Worm (Caenorhabditis elegans) whole organism, young adult: ENCODE data around the gene ZK822.9.

Source experiments
- F10E7.11 ChIP-seq: sonication (generic microtip); optimal IDR thresholded peaks from 2 replicates; lab custom pipeline; 2017; ENCODE audit warnings: mild to moderate bottlenecking, missing genetic modification characterization, moderate library complexity, missing compliant biosample characterization
- T07F8.4 ChIP-seq: sonication (generic microtip); optimal IDR thresholded peaks from 2 replicates; lab custom pipeline; 2016; ENCODE audit warnings: mild to moderate bottlenecking, missing genetic modification characterization, moderate library complexity, missing compliant biosample characterization
- ceh-27 ChIP-seq: fragments of 200-800 bp; sonication (Bioruptor generic); optimal IDR thresholded peaks from 2 replicates; lab custom pipeline; 2018; ENCODE audit warnings: mild to moderate bottlenecking, missing genetic modification characterization, moderate library complexity, missing compliant biosample characterization
- him-1 ChIP-seq: sonication (generic microtip); optimal IDR thresholded peaks from 2 replicates; lab custom pipeline; 2016; ENCODE audit warnings: missing genotype, missing genetic modification reagents, missing genetic modification characterization, missing compliant biosample characterization
- lsy-27 ChIP-seq: sonication (generic microtip); optimal IDR thresholded peaks from 2 replicates; lab custom pipeline; 2017; ENCODE audit warnings: missing genetic modification characterization, mild to moderate bottlenecking, missing compliant biosample characterization, antibody characterized with exemption, missing genotype, borderline replicate concordance; ENCODE audit not compliant: insufficient read depth
- madf-6 ChIP-seq: fragments of 200-800 bp; sonication (Bioruptor generic); IDR thresholded peaks from 2 replicates; pipeline ENCODE4 v1.3.6; 2022; ENCODE audit warnings: missing genetic modification reagents, missing genetic modification characterization, missing compliant biosample characterization
- nhr-27 ChIP-seq: fragments of 200-800 bp; sonication (Bioruptor generic); optimal IDR thresholded peaks from 2 replicates; lab custom pipeline; 2018; ENCODE audit warnings: mild to moderate bottlenecking, missing genetic modification characterization, moderate library complexity, missing compliant biosample characterization
- rcor-1 ChIP-seq: fragments of 200-800 bp; sonication (Bioruptor generic); IDR thresholded peaks from 2 replicates; pipeline ENCODE4 v1.3.6; 2022; ENCODE audit warnings: missing genetic modification reagents, missing genetic modification characterization, missing compliant biosample characterization
- snpc-4 ChIP-seq, 5 experiments: fragments of 150-350 bp in 1 of 5; sonication (generic microtip) in 4 of 5; optimal IDR thresholded peaks; 2 replicates each; lab custom pipeline; 2014 to 2018; ENCODE audit warnings: missing genetic modification characterization in 5 of 5, missing biosample characterization in 3 of 5, antibody characterized with exemption in 2 of 5, mild to moderate bottlenecking in 2 of 5, missing compliant biosample characterization in 2 of 5, missing genotype in 2 of 5, moderate library complexity in 2 of 5, missing genetic modification reagents in 1 of 5
- somi-1 ChIP-seq: fragments of 200-800 bp; sonication (Bioruptor generic); optimal IDR thresholded peaks from 2 replicates; lab custom pipeline; 2018; ENCODE audit warnings: mild to moderate bottlenecking, missing genetic modification characterization, missing compliant biosample characterization
- unc-62 ChIP-seq: fragments of 150-350 bp; optimal IDR thresholded peaks from 2 replicates; lab custom pipeline; 2014; ENCODE audit warnings: missing biosample characterization, missing genetic modification reagents, missing genetic modification characterization
- zfh-2 ChIP-seq: fragments of 200-800 bp; sonication (Bioruptor generic); conservative IDR thresholded peaks from 2 replicates; pipeline ENCODE4 v1.3.6; 2022; ENCODE audit warnings: missing genetic modification reagents, missing genetic modification characterization, missing compliant biosample characterization
- zim-3 ChIP-seq: sonication (generic microtip); optimal IDR thresholded peaks from 2 replicates; lab custom pipeline; 2017; ENCODE audit warnings: mild to moderate bottlenecking, missing genetic modification characterization, moderate library complexity, missing compliant biosample characterization

DNA sequence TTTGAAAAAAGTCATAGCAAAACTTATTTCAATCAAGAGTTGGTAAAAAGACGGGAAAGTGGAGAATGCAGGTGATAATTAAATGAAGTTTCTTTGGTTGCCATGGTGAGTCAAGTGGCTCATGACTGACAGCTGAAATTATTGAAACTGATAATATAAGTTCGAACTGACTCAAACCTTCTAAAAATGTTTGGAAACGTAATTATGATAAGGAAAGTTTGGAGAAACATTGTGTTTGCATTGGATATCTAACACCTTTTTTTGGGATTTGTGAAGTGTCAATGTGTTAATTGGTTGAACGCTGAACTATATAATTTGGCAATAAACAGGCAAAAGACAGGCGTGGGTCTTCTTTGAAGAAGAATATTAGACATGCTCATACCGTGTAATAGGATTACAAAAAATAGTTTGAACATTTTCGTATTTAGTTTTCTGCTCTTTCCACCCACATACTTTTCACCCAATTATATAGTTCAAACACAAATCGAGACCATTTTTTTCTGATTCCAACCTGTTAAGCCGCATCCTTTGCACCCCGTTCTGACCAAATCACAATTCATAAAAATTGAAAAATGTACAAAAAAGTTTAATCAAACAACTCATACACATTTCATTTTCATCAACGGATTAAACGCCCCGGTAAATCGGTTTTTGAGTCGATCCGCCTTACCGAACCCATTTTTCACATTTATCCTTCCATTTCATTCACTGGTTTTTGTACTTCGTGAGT lies 9.8 kb downstream of the ZK822.9 start, which contains the start of the genes srlf-33 and srlf-32:
- TF ChIP-seq T07F8.4 (tag; lab: Kevin White, UChicago) (no peak), snpc-4 (GFP tag; optimal IDR thresholded peaks at IDR 0.05; lab: Kevin White, UChicago) (no peak), snpc-4 (tag; optimal IDR thresholded peaks at IDR 0.05; lab: Kevin White, UChicago) (no peak), zfh-2 (GFP tag; lab: Robert Waterston, UW) (no peak), lsy-27 (no peak), zim-3 (tag; lab: Kevin White, UChicago) (no peak), ceh-27 (GFP tag; lab: Kevin White, UChicago) (no peak), madf-6 (GFP tag; lab: Robert Waterston, UW) (no peak), somi-1 (GFP tag; lab: Kevin White, UChicago) (no peak), F10E7.11 (tag; lab: Kevin White, UChicago) (no peak), him-1 (tag; lab: Kevin White, UChicago) (no peak), unc-62 (GFP tag; lab: Kevin White, UChicago) (no peak), nhr-27 (no peak), rcor-1 (GFP tag; lab: Robert Waterston, UW) (no peak)
